Worm (Caenorhabditis elegans) whole organism, L2 larva: ENCODE results near the gene nhr-135.

Experiments
- C34F6.9 ChIP-seq: fragments of 150-350 bp; optimal IDR thresholded peaks from 2 replicates; lab custom pipeline; 2014; ENCODE audit warnings: missing biosample characterization, missing genetic modification characterization
- F13H6.1 ChIP-seq: sonication (generic microtip); optimal IDR thresholded peaks from 2 replicates; lab custom pipeline; 2016; ENCODE audit warnings: missing genetic modification characterization, missing compliant biosample characterization
- ZK546.5 ChIP-seq: sonication (generic microtip); optimal IDR thresholded peaks from 2 replicates; lab custom pipeline; 2017; ENCODE audit warnings: missing biosample characterization, missing genetic modification characterization
- alr-1 ChIP-seq: fragments of 150-350 bp; optimal IDR thresholded peaks from 2 replicates; lab custom pipeline; 2014; ENCODE audit warnings: missing biosample characterization, missing genetic modification characterization
- ceh-16 ChIP-seq: fragments of 150-350 bp; optimal IDR thresholded peaks from 2 replicates; lab custom pipeline; 2014; ENCODE audit warnings: missing biosample characterization, missing genetic modification characterization
- crh-2 ChIP-seq: sonication (generic microtip); optimal IDR thresholded peaks from 2 replicates; lab custom pipeline; 2017; ENCODE audit warnings: missing biosample characterization, missing genetic modification characterization
- dmd-4 ChIP-seq: sonication (generic microtip); optimal IDR thresholded peaks from 2 replicates; lab custom pipeline; 2017; ENCODE audit warnings: missing biosample characterization, missing genetic modification characterization
- egl-27 ChIP-seq: sonication (generic microtip); optimal IDR thresholded peaks from 3 replicates; lab custom pipeline; 2017; ENCODE audit warnings: missing biosample characterization, missing genetic modification reagents, missing genetic modification characterization
- elt-1 ChIP-seq: fragments of 150-350 bp; optimal IDR thresholded peaks from 2 replicates; lab custom pipeline; 2014; ENCODE audit warnings: missing biosample characterization, missing genetic modification characterization
- elt-3 ChIP-seq: sonication (generic microtip); optimal IDR thresholded peaks from 2 replicates; lab custom pipeline; 2017; ENCODE audit warnings: missing biosample characterization, missing genetic modification characterization
- fos-1 ChIP-seq: fragments of 150-350 bp; optimal IDR thresholded peaks from 2 replicates; lab custom pipeline; 2014; ENCODE audit warnings: missing biosample characterization, missing genetic modification characterization
- gmeb-1 ChIP-seq: fragments of 150-350 bp; optimal IDR thresholded peaks from 2 replicates; lab custom pipeline; 2014; ENCODE audit warnings: missing biosample characterization, missing genetic modification characterization
- lin-13 ChIP-seq: fragments of 150-350 bp; optimal IDR thresholded peaks from 2 replicates; lab custom pipeline; 2014; ENCODE audit warnings: missing biosample characterization, missing genetic modification reagents, missing genetic modification characterization
- lin-39 ChIP-seq: fragments of 150-350 bp; optimal IDR thresholded peaks from 2 replicates; lab custom pipeline; 2014; ENCODE audit warnings: missing biosample characterization, missing genetic modification reagents, missing genetic modification characterization
- lsy-2 ChIP-seq, 2 experiments: fragments of 150-350 bp in 1 of 2; sonication (generic microtip) in 1 of 2; optimal IDR thresholded peaks; 2 replicates each; lab custom pipeline; 2014 to 2017; ENCODE audit warnings: missing biosample characterization in 2 of 2, missing genetic modification characterization in 2 of 2
- mab-5 ChIP-seq: fragments of 150-350 bp; optimal IDR thresholded peaks from 2 replicates; lab custom pipeline; 2014; ENCODE audit warnings: missing biosample characterization, missing genetic modification characterization
- mdl-1 ChIP-seq, 2 experiments: fragments of 150-350 bp in 1 of 2; sonication (generic microtip) in 1 of 2; optimal IDR thresholded peaks; 2 replicates each; lab custom pipeline; 2017; ENCODE audit warnings: missing biosample characterization in 2 of 2, missing genetic modification characterization in 2 of 2
- nhr-10 ChIP-seq: sonication (generic microtip); optimal IDR thresholded peaks from 2 replicates; lab custom pipeline; 2017; ENCODE audit warnings: missing biosample characterization, missing genetic modification characterization
- nhr-12 ChIP-seq: fragments of 150-350 bp; optimal IDR thresholded peaks from 2 replicates; lab custom pipeline; 2014; ENCODE audit warnings: missing biosample characterization, missing genetic modification characterization
- nhr-129 ChIP-seq: fragments of 150-350 bp; optimal IDR thresholded peaks from 2 replicates; lab custom pipeline; 2014; ENCODE audit warnings: missing biosample characterization, missing genetic modification characterization
- nhr-21 ChIP-seq: fragments of 150-350 bp; optimal IDR thresholded peaks from 2 replicates; lab custom pipeline; 2014; ENCODE audit warnings: missing biosample characterization, missing genetic modification characterization
- nhr-23 ChIP-seq: fragments of 150-350 bp; optimal IDR thresholded peaks from 2 replicates; lab custom pipeline; 2014; ENCODE audit warnings: missing biosample characterization, missing genetic modification reagents, missing genetic modification characterization
- nhr-237 ChIP-seq: fragments of 150-350 bp; optimal IDR thresholded peaks from 2 replicates; lab custom pipeline; 2014; ENCODE audit warnings: missing biosample characterization, missing genetic modification characterization
- nhr-25 ChIP-seq: fragments of 150-350 bp; sonication (generic microtip); optimal IDR thresholded peaks from 3 replicates; lab custom pipeline; 2014; ENCODE audit warnings: missing biosample characterization, missing genetic modification characterization
- peb-1 ChIP-seq: fragments of 150-350 bp; optimal IDR thresholded peaks from 2 replicates; lab custom pipeline; 2014; ENCODE audit warnings: missing biosample characterization, missing genetic modification characterization
- sem-4 ChIP-seq: fragments of 150-350 bp; optimal IDR thresholded peaks from 2 replicates; lab custom pipeline; 2014; ENCODE audit warnings: missing biosample characterization, missing genetic modification reagents, missing genetic modification characterization
- skn-1 ChIP-seq: sonication (generic microtip); optimal IDR thresholded peaks from 2 replicates; lab custom pipeline; 2017; ENCODE audit warnings: missing biosample characterization, missing genetic modification characterization
- sma-3 ChIP-seq: sonication (generic microtip); optimal IDR thresholded peaks from 2 replicates; lab custom pipeline; 2016; ENCODE audit warnings: missing genetic modification reagents, missing genetic modification characterization, missing compliant biosample characterization
- sma-9 ChIP-seq, 2 experiments: fragments of 150-350 bp in 1 of 2; sonication (generic microtip) in 1 of 2; optimal IDR thresholded peaks; 2 replicates each; lab custom pipeline; 2014 to 2016; ENCODE audit warnings: missing genetic modification characterization in 2 of 2, mild to moderate bottlenecking in 1 of 2, missing biosample characterization in 1 of 2, missing compliant biosample characterization in 1 of 2, missing genetic modification reagents in 1 of 2, moderate library complexity in 1 of 2
- snpc-4 ChIP-seq: fragments of 150-350 bp; optimal IDR thresholded peaks from 2 replicates; lab custom pipeline; 2014; ENCODE audit warnings: missing biosample characterization, missing genetic modification characterization
- unc-39 ChIP-seq: fragments of 150-350 bp; optimal IDR thresholded peaks from 2 replicates; lab custom pipeline; 2014; ENCODE audit warnings: missing biosample characterization, missing genetic modification characterization
- unc-55 ChIP-seq: fragments of 150-350 bp; sonication (generic microtip); optimal IDR thresholded peaks from 3 replicates; lab custom pipeline; 2014; ENCODE audit warnings: missing biosample characterization, missing genetic modification reagents, missing genetic modification characterization
- unc-62 ChIP-seq: fragments of 150-350 bp; optimal IDR thresholded peaks from 2 replicates; lab custom pipeline; 2014; ENCODE audit warnings: missing biosample characterization, missing genetic modification reagents, missing genetic modification characterization
- zag-1 ChIP-seq: fragments of 150-350 bp; optimal IDR thresholded peaks from 2 replicates; lab custom pipeline; 2014; ENCODE audit warnings: missing biosample characterization, missing genetic modification characterization
- ztf-1 ChIP-seq: fragments of 200-800 bp; sonication (Bioruptor generic); conservative IDR thresholded peaks from 2 replicates; pipeline ENCODE4 v1.3.6; 2022; ENCODE audit warnings: missing genetic modification characterization, missing compliant biosample characterization
- ztf-4 ChIP-seq: fragments of 150-350 bp; optimal IDR thresholded peaks from 2 replicates; lab custom pipeline; 2014; ENCODE audit warnings: missing biosample characterization, missing genetic modification characterization

nhr-135 gene

ce11 chrV:7079388-7079787 is 14.2 kb downstream of the nhr-135 start:
- TF ChIP-seq mdl-1 (tag; optimal IDR thresholded peaks at IDR 0.05; lab: Kevin White, UChicago) (no peak), snpc-4 (no peak), peb-1 (tag; lab: Kevin White, UChicago) (no peak), gmeb-1 (no peak), C34F6.9 (tag; lab: Kevin White, UChicago) (no peak), nhr-23 (tag; lab: Kevin White, UChicago) (no peak), ztf-4 (tag; lab: Kevin White, UChicago) (no peak), nhr-21 (no peak), lin-39 (tag; lab: Kevin White, UChicago) (no peak), ceh-16 (no peak), zag-1 (tag; lab: Kevin White, UChicago) (no peak), unc-39 (tag; lab: Kevin White, UChicago) (no peak), unc-62 (GFP tag; lab: Kevin White, UChicago) (no peak), lsy-2 (tag; optimal IDR thresholded peaks at IDR 0.05; lab: Kevin White, UChicago) (no peak)
- TF ChIP-seq, all 48 proteins: peak for 0

- TF ChIP-seq ceh-16 (no peak), dmd-4 (no peak), elt-1 (tag; lab: Kevin White, UChicago) (no peak), nhr-12 (no peak), nhr-25 (tag; lab: Kevin White, UChicago) (no peak), alr-1 (no peak), zag-1 (tag; lab: Kevin White, UChicago) (no peak), lin-39 (tag; lab: Kevin White, UChicago) (no peak), unc-55 (GFP tag; lab: Kevin White, UChicago) (no peak), crh-2 (tag; lab: Kevin White, UChicago) (no peak), ZK546.5 (tag; lab: Kevin White, UChicago) (no peak), lin-13 (no peak), unc-39 (tag; lab: Kevin White, UChicago) (no peak), ztf-1 (no peak), fos-1 (tag; lab: Kevin White, UChicago) (no peak), F13H6.1 (tag; lab: Kevin White, UChicago) (no peak), nhr-10 (no peak)
Observed at ce11 chrV:7078765-7079164, 14.8 kb downstream of the nhr-135 start.

ce11 chrV:7076161-7076560 is 17.4 kb downstream of the nhr-135 start:
- TF ChIP-seq crh-2 (tag; lab: Kevin White, UChicago) (peak; percentile 62), ZK546.5 (tag; lab: Kevin White, UChicago) (no peak), sem-4 (no peak), sma-9 (GFP tag; optimal IDR thresholded peaks at IDR 0.05; lab: Kevin White, UChicago) (peak; percentile 35), sma-9 (tag; optimal IDR thresholded peaks at IDR 0.05; lab: Kevin White, UChicago) (no peak), mab-5 (tag; lab: Kevin White, UChicago) (no peak), sma-3 (GFP tag; lab: Kevin White, UChicago) (no peak), fos-1 (tag; lab: Kevin White, UChicago) (peak; percentile 8), skn-1 (tag; lab: Kevin White, UChicago) (no peak), ceh-16 (no peak), nhr-129 (peak; percentile 58)
- TF ChIP-seq, all 48 proteins: peak for 4

- TF ChIP-seq fos-1 (tag; lab: Kevin White, UChicago) = peak; percentile 30
- TF ChIP-seq nhr-12 = no peak
Observed at ce11 chrV:7075646-7076045, 17.9 kb downstream of the nhr-135 start, which contains the start of gene npa-1. TSS of gene npa-1 (plus strand) at chrV:7075787.

- TF ChIP-seq crh-2 (tag; lab: Kevin White, UChicago) = peak; percentile 41
- TF ChIP-seq zag-1 (tag; lab: Kevin White, UChicago) = no peak
Observed at ce11 chrV:7072309-7072708, 21.3 kb downstream of the nhr-135 start, which contains the start of gene F27B10.1. TSS of gene F27B10.1 (plus strand) at chrV:7072609.

ce11 chrV:7069605-7070004 is 24.0 kb downstream of the nhr-135 start:
- TF ChIP-seq zag-1 (tag; lab: Kevin White, UChicago) (no peak), unc-55 (GFP tag; lab: Kevin White, UChicago) (no peak), egl-27 (tag; lab: Kevin White, UChicago) (no peak), gmeb-1 (no peak), sem-4 (no peak), nhr-21 (no peak), sma-3 (GFP tag; lab: Kevin White, UChicago) (no peak), nhr-237 (tag; lab: Kevin White, UChicago) (no peak), lin-13 (no peak), ztf-1 (no peak), ztf-4 (tag; lab: Kevin White, UChicago) (no peak), crh-2 (tag; lab: Kevin White, UChicago) (no peak), elt-3 (tag; lab: Kevin White, UChicago) (no peak), nhr-23 (tag; lab: Kevin White, UChicago) (no peak), lin-39 (tag; lab: Kevin White, UChicago) (no peak), nhr-12 (no peak)
